Worm (Caenorhabditis elegans): Measurements from ENCODE around the gene cdk-12.

ce11 chrIII:4321399-4321798 lies 11.4 kb upstream of the cdk-12 start, which contains the start of gene H38K22.7:
- TF ChIP-seq F13C5.2 (tag; optimal IDR thresholded peaks at IDR 0.05) (no peak), hmg-4 (GFP tag; optimal IDR thresholded peaks at IDR 0.05) (no peak), B0310.2 (tag; optimal IDR thresholded peaks at IDR 0.05) (no peak), scrt-1 (GFP tag; IDR thresholded peaks at IDR 0.05) (no peak), ama-1 (optimal IDR thresholded peaks at IDR 0.05) (no peak), flt-1 (GFP tag; IDR thresholded peaks at IDR 0.05) (no peak), ceh-13 (GFP tag; optimal IDR thresholded peaks at IDR 0.05) (no peak), sea-1 (GFP tag; conservative IDR thresholded peaks at IDR 0.05) (no peak), hnd-1 (tag; optimal IDR thresholded peaks at IDR 0.05) (no peak), tra-4 (tag; optimal IDR thresholded peaks at IDR 0.05) (no peak), tbx-37 (GFP tag; conservative IDR thresholded peaks at IDR 0.05) (no peak), ceh-36 (tag; optimal IDR thresholded peaks at IDR 0.05) (no peak), aly-1 (tag; optimal IDR thresholded peaks at IDR 0.05) (no peak), hmbx-1 (tag; optimal IDR thresholded peaks at IDR 0.05) (no peak)

All from whole organism, early embryonic.